Worm (Caenorhabditis elegans) whole organism, midembryonic: Measurements from ENCODE around the gene C15C8.5.

Experiments
- T22C8.4 ChIP-seq: fragments of 200-800 bp; sonication (Bioruptor generic); IDR thresholded peaks from 2 replicates; pipeline ENCODE4 v1.3.6; 2022; ENCODE audit warnings: missing genetic modification characterization, missing compliant biosample characterization
- cog-1 ChIP-seq: sonication (generic microtip); optimal IDR thresholded peaks from 2 replicates; lab custom pipeline; 2016; ENCODE audit warnings: missing genetic modification characterization, missing compliant biosample characterization
- flt-1 ChIP-seq: fragments of 200-800 bp; sonication (Bioruptor generic); IDR thresholded peaks from 2 replicates; pipeline ENCODE4 v1.3.6; 2022; ENCODE audit warnings: missing genetic modification characterization, missing compliant biosample characterization
- klf-2 ChIP-seq: fragments of 200-800 bp; sonication (Bioruptor generic); conservative IDR thresholded peaks from 2 replicates; pipeline ENCODE4 v1.3.6; 2022; ENCODE audit warnings: missing genetic modification reagents, missing genetic modification characterization, missing compliant biosample characterization
- med-1 ChIP-seq: sonication (generic microtip); optimal IDR thresholded peaks from 2 replicates; lab custom pipeline; 2017; ENCODE audit warnings: missing genetic modification characterization, mild to moderate bottlenecking, missing compliant biosample characterization, antibody characterized with exemption, missing genetic modification reagents; ENCODE audit not compliant: insufficient read depth
- ref-1 ChIP-seq: fragments of 200-800 bp; sonication (Bioruptor generic); conservative IDR thresholded peaks from 2 replicates; pipeline ENCODE4 v1.3.6; 2022; ENCODE audit warnings: missing genetic modification reagents, missing genetic modification characterization, missing compliant biosample characterization
- tab-1 ChIP-seq: fragments of 200-800 bp; sonication (Bioruptor generic); IDR thresholded peaks from 2 replicates; pipeline ENCODE4 v1.3.6; 2022; ENCODE audit warnings: missing genetic modification characterization, missing compliant biosample characterization
- ztf-23 ChIP-seq: fragments of 200-800 bp; sonication (Bioruptor generic); IDR thresholded peaks from 2 replicates; pipeline ENCODE4 v1.3.6; 2022; ENCODE audit warnings: missing genetic modification reagents, missing genetic modification characterization, missing compliant biosample characterization
- ztf-29 ChIP-seq: fragments of 200-800 bp; sonication (Bioruptor generic); IDR thresholded peaks from 2 replicates; pipeline ENCODE4 v1.3.6; 2022; ENCODE audit warnings: missing genetic modification reagents, missing genetic modification characterization, missing compliant biosample characterization

The C15C8.5 gene

ce11 chrV:12788451-12788850 is 40.6 kb downstream of the C15C8.5 start, which contains the start of gene srbc-44:
TSS of gene srbc-44 (minus strand) at chrV:12788551.
- TF ChIP-seq ztf-23 (GFP tag; lab: Robert Waterston, UW) = no peak
- no peak for TF ChIP-seq med-1 (GFP tag; lab: Kevin White, UChicago)
- TF ChIP-seq ztf-29 (GFP tag; lab: Robert Waterston, UW) = no peak
- TF ChIP-seq flt-1 (GFP tag; lab: Robert Waterston, UW) = no peak
- no peak for TF ChIP-seq ref-1
- no peak for TF ChIP-seq T22C8.4
- no peak for TF ChIP-seq cog-1 (tag; lab: Kevin White, UChicago)
- no peak for TF ChIP-seq tab-1 (GFP tag; lab: Robert Waterston, UW)
- no peak for TF ChIP-seq klf-2 (GFP tag; lab: Robert Waterston, UW)

DNA sequence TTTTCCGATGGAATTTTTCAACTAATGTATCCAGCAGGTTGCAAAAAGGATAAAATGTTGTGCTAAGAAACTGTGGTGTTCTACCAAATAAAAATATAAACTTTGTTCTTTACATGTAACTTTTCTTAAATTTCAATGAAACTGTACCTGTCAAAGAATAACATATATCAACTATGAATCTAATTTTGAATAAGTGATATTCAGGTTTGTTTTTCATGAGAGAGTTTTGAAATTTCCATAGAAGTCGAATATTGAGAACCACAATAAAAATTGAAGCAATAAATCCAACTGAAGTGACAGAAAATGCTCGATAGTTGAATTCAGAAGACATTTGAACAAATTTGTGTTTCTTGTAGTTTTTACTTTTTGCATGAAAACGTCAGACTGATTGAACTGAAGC is 42.4 kb downstream of the C15C8.5 start, which contains the start of gene srbc-43:
Gene srbc-43 (minus strand): TSS at position 331 of the 400 bp plus-strand sequence.
- TF ChIP-seq ztf-23 (GFP tag; lab: Robert Waterston, UW) = no peak
- TF ChIP-seq T22C8.4 = no peak
- TF ChIP-seq tab-1 (GFP tag; lab: Robert Waterston, UW) = no peak
- no peak for TF ChIP-seq med-1 (GFP tag; lab: Kevin White, UChicago)
- TF ChIP-seq klf-2 (GFP tag; lab: Robert Waterston, UW) = no peak
- no peak for TF ChIP-seq cog-1 (tag; lab: Kevin White, UChicago)
- TF ChIP-seq flt-1 (GFP tag; lab: Robert Waterston, UW) = no peak
- no peak for TF ChIP-seq ztf-29 (GFP tag; lab: Robert Waterston, UW)
- TF ChIP-seq ref-1 = no peak

DNA sequence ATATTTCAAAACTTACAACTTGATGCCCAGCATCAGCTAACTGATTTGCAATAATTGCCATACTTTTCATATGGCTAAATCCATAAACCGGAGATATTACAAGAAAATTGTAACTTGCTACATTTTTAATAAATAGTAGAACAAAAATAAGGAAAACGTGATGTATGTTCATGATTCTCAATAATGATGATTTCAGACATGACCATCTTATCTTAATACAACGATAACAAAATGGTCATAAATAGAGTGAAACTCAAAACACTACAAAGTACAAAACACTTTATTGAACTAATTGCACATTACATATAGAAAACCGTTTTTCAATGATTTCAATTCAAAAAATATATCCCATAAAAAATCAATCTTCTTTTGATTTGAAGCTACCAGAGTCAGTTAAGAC is 44.9 kb downstream of the C15C8.5 start, which contains the start of gene ugt-5:
Gene ugt-5 (minus strand): TSS at position 214 of the 400 bp plus-strand sequence.
- no peak for TF ChIP-seq flt-1 (GFP tag; lab: Robert Waterston, UW)
- TF ChIP-seq ztf-23 (GFP tag; lab: Robert Waterston, UW) = no peak
- no peak for TF ChIP-seq ref-1
- no peak for TF ChIP-seq klf-2 (GFP tag; lab: Robert Waterston, UW)
- no peak for TF ChIP-seq ztf-29 (GFP tag; lab: Robert Waterston, UW)
- no peak for TF ChIP-seq T22C8.4
- TF ChIP-seq med-1 (GFP tag; lab: Kevin White, UChicago) = no peak
- no peak for TF ChIP-seq cog-1 (tag; lab: Kevin White, UChicago)
- TF ChIP-seq tab-1 (GFP tag; lab: Robert Waterston, UW) = no peak

DNA sequence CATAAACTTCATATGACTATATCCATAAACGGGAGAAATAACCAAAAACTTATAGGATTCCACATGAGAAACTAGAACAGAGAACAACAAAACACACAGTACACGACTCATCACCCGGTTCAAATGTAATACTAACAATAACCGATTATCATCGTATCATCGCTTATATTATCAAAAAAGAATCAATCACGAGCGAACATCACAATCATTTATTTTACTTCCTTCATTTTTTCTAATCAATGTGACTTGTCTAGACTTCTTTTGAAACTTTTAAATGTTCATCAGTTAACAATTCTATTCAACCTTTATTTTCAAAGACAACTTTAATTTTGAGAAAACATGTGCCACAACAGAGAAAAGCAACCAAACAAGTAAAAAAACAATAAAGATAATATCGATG is 47.4 kb downstream of the C15C8.5 start, which contains the start of gene ugt-4:
Gene ugt-4 (minus strand): TSS at position 141 of the 400 bp plus-strand sequence.
- TF ChIP-seq tab-1 (GFP tag; lab: Robert Waterston, UW) (no peak), ref-1 (no peak), cog-1 (tag; lab: Kevin White, UChicago) (no peak), klf-2 (GFP tag; lab: Robert Waterston, UW) (no peak), ztf-23 (GFP tag; lab: Robert Waterston, UW) (no peak), T22C8.4 (no peak), ztf-29 (GFP tag; lab: Robert Waterston, UW) (no peak), flt-1 (GFP tag; lab: Robert Waterston, UW) (no peak), med-1 (GFP tag; lab: Kevin White, UChicago) (no peak)

ce11 chrV:12795927-12796326 is 48.1 kb downstream of the C15C8.5 start:
- TF ChIP-seq ztf-23 (GFP tag; lab: Robert Waterston, UW) (no peak), klf-2 (GFP tag; lab: Robert Waterston, UW) (no peak), cog-1 (tag; lab: Kevin White, UChicago) (no peak), tab-1 (GFP tag; lab: Robert Waterston, UW) (no peak), ref-1 (no peak), med-1 (GFP tag; lab: Kevin White, UChicago) (no peak), T22C8.4 (no peak), flt-1 (GFP tag; lab: Robert Waterston, UW) (no peak), ztf-29 (GFP tag; lab: Robert Waterston, UW) (no peak)

DNA sequence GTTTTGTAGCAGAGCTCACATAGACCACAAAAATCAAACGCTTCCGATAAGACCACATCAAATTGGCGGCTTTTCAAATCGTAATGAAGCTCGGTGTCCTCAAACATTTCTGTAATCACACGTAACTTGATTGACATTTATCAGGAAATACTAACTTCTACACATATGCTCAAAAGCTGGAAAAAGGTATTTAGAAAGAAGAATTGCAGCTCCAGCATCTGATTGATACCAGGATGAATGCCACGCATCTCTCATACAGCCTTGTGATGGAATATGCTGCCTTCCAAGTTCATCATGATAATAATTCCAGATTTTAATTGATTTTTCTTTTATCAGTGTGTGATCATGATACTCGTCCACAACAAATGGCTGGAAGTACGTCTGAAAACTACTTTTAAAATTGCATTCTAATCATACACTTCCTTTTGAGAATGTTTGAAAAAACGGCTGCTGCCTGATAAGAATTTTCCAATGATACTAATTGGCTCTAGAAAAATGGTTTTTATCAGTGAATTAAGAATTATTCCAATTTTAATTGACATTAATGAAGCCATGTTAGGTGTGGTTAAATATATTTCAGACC is 49.2 kb downstream of the C15C8.5 start:
- TF ChIP-seq ztf-29 (GFP tag; lab: Robert Waterston, UW) = no peak
- TF ChIP-seq klf-2 (GFP tag; lab: Robert Waterston, UW) = no peak
- no peak for TF ChIP-seq T22C8.4
- TF ChIP-seq med-1 (GFP tag; lab: Kevin White, UChicago) = no peak
- no peak for TF ChIP-seq cog-1 (tag; lab: Kevin White, UChicago)
- no peak for TF ChIP-seq ref-1
- TF ChIP-seq flt-1 (GFP tag; lab: Robert Waterston, UW) = no peak
- TF ChIP-seq ztf-23 (GFP tag; lab: Robert Waterston, UW) = no peak
- TF ChIP-seq tab-1 (GFP tag; lab: Robert Waterston, UW) = no peak

- TF ChIP-seq ztf-23 (GFP tag; lab: Robert Waterston, UW) (no peak), cog-1 (tag; lab: Kevin White, UChicago) (no peak), T22C8.4 (no peak), ztf-29 (GFP tag; lab: Robert Waterston, UW) (no peak), flt-1 (GFP tag; lab: Robert Waterston, UW) (no peak), tab-1 (GFP tag; lab: Robert Waterston, UW) (no peak), med-1 (GFP tag; lab: Kevin White, UChicago) (no peak), ref-1 (no peak), klf-2 (GFP tag; lab: Robert Waterston, UW) (no peak)
These were observed 50.2 kb downstream of the C15C8.5 start, which contains the start of gene ugt-6 for ce11 chrV:12797992-12798391. TSS of gene ugt-6 (minus strand) at chrV:12798224.
